Fruit fly (Drosophila melanogaster) whole organism, pupa: Measurements from ENCODE around the gene CG4822.

Experiments
- CG10348 ChIP-seq: fragments of 200-800 bp; sonication (Bioruptor generic); IDR thresholded peaks from 2 replicates; pipeline ENCODE4 v1.3.6; 2022; ENCODE audit warnings: missing biosample characterization, missing genetic modification characterization
- CG12605 ChIP-seq: fragments of 200-800 bp; sonication (Bioruptor generic); IDR thresholded peaks from 2 replicates; pipeline ENCODE4 v1.3.6; 2022; ENCODE audit warnings: missing biosample characterization, missing genetic modification characterization
- CG13204 ChIP-seq: fragments of 200-800 bp; sonication (Bioruptor generic); optimal IDR thresholded peaks from 2 replicates; lab custom pipeline; 2018; ENCODE audit warnings: missing biosample characterization, mild to moderate bottlenecking, missing genetic modification characterization, moderate library complexity
- CG14655 ChIP-seq: fragments of 200-800 bp; sonication (Bioruptor generic); optimal IDR thresholded peaks from 3 replicates; lab custom pipeline; 2017; ENCODE audit warnings: mild to moderate bottlenecking, missing biosample characterization, missing genetic modification reagents, missing genetic modification characterization
- CG15710 ChIP-seq: fragments of 200-800 bp; sonication (Bioruptor generic); optimal IDR thresholded peaks from 2 replicates; lab custom pipeline; 2018; ENCODE audit warnings: missing biosample characterization, mild to moderate bottlenecking, missing genetic modification characterization, moderate library complexity
- CG17806 ChIP-seq: fragments of 200-800 bp; sonication (Bioruptor generic); optimal IDR thresholded peaks from 2 replicates; lab custom pipeline; 2018; ENCODE audit warnings: missing biosample characterization, mild to moderate bottlenecking, missing genetic modification characterization, moderate library complexity
- CG32121 ChIP-seq: fragments of 200-800 bp; sonication (Bioruptor generic); IDR thresholded peaks from 2 replicates; pipeline ENCODE4 v1.3.6; 2022; ENCODE audit warnings: missing biosample characterization, missing genetic modification characterization
- CG34367 ChIP-seq: fragments of 200-800 bp; sonication (Bioruptor generic); optimal IDR thresholded peaks from 2 replicates; lab custom pipeline; 2018; ENCODE audit warnings: missing biosample characterization, mild to moderate bottlenecking, missing genetic modification characterization
- CG4496 ChIP-seq: fragments of 200-800 bp; sonication (Bioruptor generic); IDR thresholded peaks from 3 replicates; pipeline ENCODE4 v1.3.6; 2022; ENCODE audit warnings: missing biosample characterization, missing genetic modification characterization
- CG8159 ChIP-seq: fragments of 200-800 bp; sonication (Bioruptor generic); optimal IDR thresholded peaks from 3 replicates; lab custom pipeline; 2018; ENCODE audit warnings: missing biosample characterization, mild to moderate bottlenecking, missing genetic modification characterization, moderate library complexity
- CG8301 ChIP-seq: fragments of 200-800 bp; sonication (Bioruptor generic); optimal IDR thresholded peaks from 2 replicates; lab custom pipeline; 2018; ENCODE audit warnings: missing biosample characterization, mild to moderate bottlenecking, missing genetic modification characterization
- CG9948 ChIP-seq: fragments of 200-800 bp; sonication (Bioruptor generic); optimal IDR thresholded peaks from 2 replicates; lab custom pipeline; 2018; ENCODE audit warnings: missing biosample characterization, mild to moderate bottlenecking, missing genetic modification characterization, moderate library complexity
- D1 ChIP-seq: fragments of 200-800 bp; sonication (Bioruptor generic); optimal IDR thresholded peaks from 2 replicates; lab custom pipeline; 2018; ENCODE audit warnings: missing biosample characterization, mild to moderate bottlenecking, missing genetic modification characterization, moderate library complexity
- EcR ChIP-seq: fragments of 200-800 bp; sonication (Bioruptor generic); optimal IDR thresholded peaks from 3 replicates; lab custom pipeline; 2019; ENCODE audit warnings: missing biosample characterization, missing genetic modification characterization, mild to moderate bottlenecking, moderate library complexity, missing genetic modification reagents
- Ets98B ChIP-seq: fragments of 200-800 bp; sonication (Bioruptor generic); IDR thresholded peaks from 2 replicates; pipeline ENCODE4 v1.3.6; 2022; ENCODE audit warnings: missing biosample characterization, missing genetic modification characterization
- Pif1A ChIP-seq: fragments of 200-800 bp; sonication (Bioruptor generic); optimal IDR thresholded peaks from 3 replicates; lab custom pipeline; 2016; ENCODE audit warnings: missing biosample characterization, missing genetic modification characterization
- Pif1B ChIP-seq: fragments of 200-800 bp; sonication (Bioruptor generic); optimal IDR thresholded peaks from 3 replicates; lab custom pipeline; 2016; ENCODE audit warnings: missing biosample characterization, missing genetic modification characterization
- Snoo ChIP-seq: fragments of 200-800 bp; sonication (Bioruptor generic); optimal IDR thresholded peaks from 3 replicates; lab custom pipeline; 2017; ENCODE audit warnings: missing biosample characterization, mild to moderate bottlenecking, missing genetic modification characterization, inconsistent platforms
- fd96Ca ChIP-seq: fragments of 200-800 bp; sonication (Bioruptor generic); IDR thresholded peaks from 3 replicates; pipeline ENCODE4 v1.3.6; 2022; ENCODE audit warnings: missing biosample characterization, missing genetic modification characterization
- gl ChIP-seq: fragments of 200-800 bp; sonication (Bioruptor generic); optimal IDR thresholded peaks from 2 replicates; lab custom pipeline; 2018; ENCODE audit warnings: missing biosample characterization, mild to moderate bottlenecking, missing genetic modification characterization
- rn ChIP-seq: fragments of 200-800 bp; sonication (Bioruptor generic); IDR thresholded peaks from 2 replicates; pipeline ENCODE4 v1.3.6; 2022; ENCODE audit warnings: missing biosample characterization, missing genetic modification characterization

Gene CG4822

DNA sequence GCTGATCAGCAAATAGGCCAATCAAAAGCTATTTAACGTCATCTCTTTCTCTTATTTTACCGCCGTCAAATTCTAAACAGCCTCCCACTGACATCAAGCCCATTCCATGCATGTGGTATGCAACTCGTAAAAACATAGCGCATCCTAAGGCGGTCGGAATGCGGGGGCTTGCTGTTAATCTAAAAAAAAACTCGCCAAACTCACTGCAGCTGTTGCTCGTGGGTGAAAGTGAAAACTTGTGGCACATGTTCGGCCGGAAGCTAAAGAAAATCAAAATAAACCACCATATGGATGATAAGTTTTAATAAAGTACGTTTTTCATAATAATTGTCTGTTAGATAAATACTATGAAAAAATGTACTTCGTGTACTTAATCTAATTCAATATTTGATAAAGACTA lies 27.5 kb downstream of the CG4822 start:
- TF ChIP-seq D1 (tag; lab: Kevin White, UChicago) (no peak), CG17806 (no peak), CG34367 (tag; lab: Kevin White, UChicago) (no peak), CG32121 (peak; percentile 20; the same call in 1 of the 2 replicates), CG8301 (tag; lab: Kevin White, UChicago) (no peak), CG9948 (no peak), EcR (GFP tag; lab: Kevin White, UChicago) (no peak), CG13204 (GFP tag; lab: Kevin White, UChicago) (no peak)

DNA sequence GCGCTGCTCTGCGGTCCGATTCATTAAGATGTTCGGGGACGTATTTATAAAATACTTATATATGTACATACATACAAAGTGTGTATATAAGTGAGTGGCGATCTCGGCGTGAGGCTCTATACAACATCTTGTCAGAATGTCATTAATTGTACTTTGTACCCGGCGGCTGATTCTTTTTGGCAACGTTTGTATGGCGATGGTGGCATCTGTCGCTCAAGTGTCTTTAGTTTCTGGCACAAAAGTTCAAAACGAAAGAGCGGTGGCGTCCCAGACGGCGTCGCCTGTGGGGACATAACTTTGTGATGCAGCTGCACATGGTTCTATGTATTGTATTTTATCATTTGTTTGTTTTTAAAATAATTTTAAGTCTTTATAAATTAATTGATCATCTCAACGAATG lies 28.6 kb downstream of the CG4822 start:
- no peak for TF ChIP-seq EcR (GFP tag; lab: Kevin White, UChicago)
- TF ChIP-seq Ets98B (GFP tag; lab: Robert Waterston, UW) = peak; percentile 54; the same call in 1 of the 2 replicates
- TF ChIP-seq Pif1A = no peak
- TF ChIP-seq Snoo = no peak
- TF ChIP-seq fd96Ca = 0 out of 3 replicates have a peak, but pooled peaks have one; percentile 27
- TF ChIP-seq CG10348 (GFP tag; lab: Robert Waterston, UW) = no peak
- no peak for TF ChIP-seq CG13204 (GFP tag; lab: Kevin White, UChicago)
- no peak for TF ChIP-seq CG34367 (tag; lab: Kevin White, UChicago)
- no peak for TF ChIP-seq CG17806
- no peak for TF ChIP-seq CG12605 (GFP tag; lab: Robert Waterston, UW)
- TF ChIP-seq CG8159 (tag; lab: Kevin White, UChicago) = no peak
- TF ChIP-seq, all 21 proteins: peak for 2

dm6 chr2L:91830-92229 lies 29.7 kb downstream of the CG4822 start:
- peak; percentile 82 for TF ChIP-seq gl (tag; lab: Kevin White, UChicago)
- peak; percentile 71 for TF ChIP-seq Snoo
- peak; percentile 87 for TF ChIP-seq CG34367 (tag; lab: Kevin White, UChicago)
- TF ChIP-seq CG15710 (tag; lab: Kevin White, UChicago) = peak; percentile 90
- peak; percentile 80 for TF ChIP-seq CG4496
- no peak for TF ChIP-seq rn (GFP tag; lab: Robert Waterston, UW)
- peak; percentile 81 for TF ChIP-seq Pif1A
- peak; percentile 87 for TF ChIP-seq Pif1B (GFP tag; lab: Kevin White, UChicago)
- TF ChIP-seq EcR (GFP tag; lab: Kevin White, UChicago) = peak; percentile 44
- TF ChIP-seq CG8159 (tag; lab: Kevin White, UChicago) = peak; percentile 87
- TF ChIP-seq CG9948 = peak; percentile 78
- TF ChIP-seq CG13204 (GFP tag; lab: Kevin White, UChicago) = no peak
- TF ChIP-seq CG10348 (GFP tag; lab: Robert Waterston, UW) = no peak
- TF ChIP-seq fd96Ca = no peak; the same call in 2 of the 3 replicates
- peak; percentile 86 for TF ChIP-seq CG8301 (tag; lab: Kevin White, UChicago)
- peak; percentile 43; the same call in 1 of the 2 replicates for TF ChIP-seq Ets98B (GFP tag; lab: Robert Waterston, UW)
- no peak for TF ChIP-seq CG32121
- peak; percentile 90 for TF ChIP-seq CG14655
- TF ChIP-seq CG17806 = peak; percentile 87
- TF ChIP-seq D1 (tag; lab: Kevin White, UChicago) = peak; percentile 57
- TF ChIP-seq CG12605 (GFP tag; lab: Robert Waterston, UW) = no peak

- no peak for TF ChIP-seq Ets98B (GFP tag; lab: Robert Waterston, UW)
- TF ChIP-seq CG15710 (tag; lab: Kevin White, UChicago) = no peak
- no peak for TF ChIP-seq CG4496
- TF ChIP-seq CG9948 = no peak
- no peak for TF ChIP-seq Snoo
- TF ChIP-seq CG17806 = no peak
Observed at dm6 chr2L:91333-91732, 30.2 kb downstream of the CG4822 start.

dm6 chr2L:90081-90480 lies 31.5 kb downstream of the CG4822 start:
- TF ChIP-seq EcR (GFP tag; lab: Kevin White, UChicago) (no peak), Pif1B (GFP tag; lab: Kevin White, UChicago) (no peak), Snoo (no peak), CG12605 (GFP tag; lab: Robert Waterston, UW) (no peak), CG10348 (GFP tag; lab: Robert Waterston, UW) (no peak)
- TF ChIP-seq, all 21 proteins: peak for 0

DNA sequence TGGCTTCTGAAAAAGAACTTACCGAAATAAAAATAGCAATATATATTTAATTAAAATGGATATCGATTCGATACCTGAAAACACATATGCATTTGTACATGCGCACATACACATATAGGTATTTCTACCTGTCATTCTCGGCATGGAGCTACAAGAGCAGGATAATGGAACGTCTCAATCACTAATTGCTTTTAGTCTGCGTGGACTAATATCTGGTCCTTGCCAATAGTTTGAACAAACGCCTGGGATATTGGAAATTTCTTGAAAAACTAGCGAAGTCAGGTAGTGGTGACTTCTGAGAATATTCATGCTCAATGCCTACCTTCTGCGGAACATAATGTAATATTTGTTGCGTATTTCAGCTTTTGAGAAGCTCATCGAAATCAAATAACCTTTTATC lies 32.4 kb downstream of the CG4822 start:
- TF ChIP-seq rn (GFP tag; lab: Robert Waterston, UW) = no peak
- no peak for TF ChIP-seq Snoo
- TF ChIP-seq CG9948 = no peak
- no peak for TF ChIP-seq CG8301 (tag; lab: Kevin White, UChicago)
- no peak for TF ChIP-seq Pif1A
- no peak for TF ChIP-seq CG34367 (tag; lab: Kevin White, UChicago)
- no peak for TF ChIP-seq CG15710 (tag; lab: Kevin White, UChicago)
- TF ChIP-seq CG8159 (tag; lab: Kevin White, UChicago) = no peak
- no peak for TF ChIP-seq CG4496
- TF ChIP-seq CG32121 = no peak
- no peak for TF ChIP-seq D1 (tag; lab: Kevin White, UChicago)
- TF ChIP-seq fd96Ca = no peak
- no peak for TF ChIP-seq Ets98B (GFP tag; lab: Robert Waterston, UW)
- no peak for TF ChIP-seq CG17806
- TF ChIP-seq Pif1B (GFP tag; lab: Kevin White, UChicago) = no peak
- TF ChIP-seq CG13204 (GFP tag; lab: Kevin White, UChicago) = no peak

DNA sequence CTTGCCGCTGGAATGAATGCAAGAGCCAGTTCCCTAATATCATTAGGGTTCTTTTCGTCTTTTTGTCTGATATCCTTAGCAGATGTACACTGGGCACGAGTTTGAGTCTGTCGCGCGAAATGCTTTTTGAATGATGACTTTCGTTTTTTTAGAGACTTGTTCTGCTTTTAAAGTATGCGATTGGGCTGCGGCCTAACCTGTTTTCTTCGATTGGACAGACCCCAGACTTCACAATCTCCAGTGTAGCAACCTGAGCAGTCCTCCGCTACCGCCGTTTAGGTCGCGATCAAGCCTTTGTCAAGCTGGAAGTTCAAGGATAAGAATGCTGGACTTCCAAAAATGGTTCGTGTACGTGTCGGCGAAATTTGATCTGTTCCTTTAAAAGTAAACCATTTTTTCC lies 33.0 kb downstream of the CG4822 start:
- peak; percentile 38 for TF ChIP-seq EcR (GFP tag; lab: Kevin White, UChicago)
- no peak for TF ChIP-seq CG12605 (GFP tag; lab: Robert Waterston, UW)
